Fruit fly (Drosophila melanogaster) whole organism, pupa: ENCODE data around the gene CG8042.

ENCODE experiments used
- CG10348 ChIP-seq: fragments of 200-800 bp; sonication (Bioruptor generic); IDR thresholded peaks from 2 replicates; pipeline ENCODE4 v1.3.6; 2022; ENCODE audit warnings: missing biosample characterization, missing genetic modification characterization
- CG12605 ChIP-seq: fragments of 200-800 bp; sonication (Bioruptor generic); IDR thresholded peaks from 2 replicates; pipeline ENCODE4 v1.3.6; 2022; ENCODE audit warnings: missing biosample characterization, missing genetic modification characterization
- CG13204 ChIP-seq: fragments of 200-800 bp; sonication (Bioruptor generic); optimal IDR thresholded peaks from 2 replicates; lab custom pipeline; 2018; ENCODE audit warnings: missing biosample characterization, mild to moderate bottlenecking, missing genetic modification characterization, moderate library complexity
- CG14655 ChIP-seq: fragments of 200-800 bp; sonication (Bioruptor generic); optimal IDR thresholded peaks from 3 replicates; lab custom pipeline; 2017; ENCODE audit warnings: mild to moderate bottlenecking, missing biosample characterization, missing genetic modification reagents, missing genetic modification characterization
- CG15710 ChIP-seq: fragments of 200-800 bp; sonication (Bioruptor generic); optimal IDR thresholded peaks from 2 replicates; lab custom pipeline; 2018; ENCODE audit warnings: missing biosample characterization, mild to moderate bottlenecking, missing genetic modification characterization, moderate library complexity
- CG17806 ChIP-seq: fragments of 200-800 bp; sonication (Bioruptor generic); optimal IDR thresholded peaks from 2 replicates; lab custom pipeline; 2018; ENCODE audit warnings: missing biosample characterization, mild to moderate bottlenecking, missing genetic modification characterization, moderate library complexity
- CG32121 ChIP-seq: fragments of 200-800 bp; sonication (Bioruptor generic); IDR thresholded peaks from 2 replicates; pipeline ENCODE4 v1.3.6; 2022; ENCODE audit warnings: missing biosample characterization, missing genetic modification characterization
- CG34367 ChIP-seq: fragments of 200-800 bp; sonication (Bioruptor generic); optimal IDR thresholded peaks from 2 replicates; lab custom pipeline; 2018; ENCODE audit warnings: missing biosample characterization, mild to moderate bottlenecking, missing genetic modification characterization
- CG4496 ChIP-seq: fragments of 200-800 bp; sonication (Bioruptor generic); IDR thresholded peaks from 3 replicates; pipeline ENCODE4 v1.3.6; 2022; ENCODE audit warnings: missing biosample characterization, missing genetic modification characterization
- CG8159 ChIP-seq: fragments of 200-800 bp; sonication (Bioruptor generic); optimal IDR thresholded peaks from 3 replicates; lab custom pipeline; 2018; ENCODE audit warnings: missing biosample characterization, mild to moderate bottlenecking, missing genetic modification characterization, moderate library complexity
- CG8301 ChIP-seq: fragments of 200-800 bp; sonication (Bioruptor generic); optimal IDR thresholded peaks from 2 replicates; lab custom pipeline; 2018; ENCODE audit warnings: missing biosample characterization, mild to moderate bottlenecking, missing genetic modification characterization
- CG9948 ChIP-seq: fragments of 200-800 bp; sonication (Bioruptor generic); optimal IDR thresholded peaks from 2 replicates; lab custom pipeline; 2018; ENCODE audit warnings: missing biosample characterization, mild to moderate bottlenecking, missing genetic modification characterization, moderate library complexity
- D1 ChIP-seq: fragments of 200-800 bp; sonication (Bioruptor generic); optimal IDR thresholded peaks from 2 replicates; lab custom pipeline; 2018; ENCODE audit warnings: missing biosample characterization, mild to moderate bottlenecking, missing genetic modification characterization, moderate library complexity
- EcR ChIP-seq: fragments of 200-800 bp; sonication (Bioruptor generic); optimal IDR thresholded peaks from 3 replicates; lab custom pipeline; 2019; ENCODE audit warnings: missing biosample characterization, missing genetic modification characterization, mild to moderate bottlenecking, moderate library complexity, missing genetic modification reagents
- Ets98B ChIP-seq: fragments of 200-800 bp; sonication (Bioruptor generic); IDR thresholded peaks from 2 replicates; pipeline ENCODE4 v1.3.6; 2022; ENCODE audit warnings: missing biosample characterization, missing genetic modification characterization
- Pif1A ChIP-seq: fragments of 200-800 bp; sonication (Bioruptor generic); optimal IDR thresholded peaks from 3 replicates; lab custom pipeline; 2016; ENCODE audit warnings: missing biosample characterization, missing genetic modification characterization
- Pif1B ChIP-seq: fragments of 200-800 bp; sonication (Bioruptor generic); optimal IDR thresholded peaks from 3 replicates; lab custom pipeline; 2016; ENCODE audit warnings: missing biosample characterization, missing genetic modification characterization
- Snoo ChIP-seq: fragments of 200-800 bp; sonication (Bioruptor generic); optimal IDR thresholded peaks from 3 replicates; lab custom pipeline; 2017; ENCODE audit warnings: missing biosample characterization, mild to moderate bottlenecking, missing genetic modification characterization, inconsistent platforms
- fd96Ca ChIP-seq: fragments of 200-800 bp; sonication (Bioruptor generic); IDR thresholded peaks from 3 replicates; pipeline ENCODE4 v1.3.6; 2022; ENCODE audit warnings: missing biosample characterization, missing genetic modification characterization
- gl ChIP-seq: fragments of 200-800 bp; sonication (Bioruptor generic); optimal IDR thresholded peaks from 2 replicates; lab custom pipeline; 2018; ENCODE audit warnings: missing biosample characterization, mild to moderate bottlenecking, missing genetic modification characterization
- rn ChIP-seq: fragments of 200-800 bp; sonication (Bioruptor generic); IDR thresholded peaks from 2 replicates; pipeline ENCODE4 v1.3.6; 2022; ENCODE audit warnings: missing biosample characterization, missing genetic modification characterization

CG8042 gene

DNA sequence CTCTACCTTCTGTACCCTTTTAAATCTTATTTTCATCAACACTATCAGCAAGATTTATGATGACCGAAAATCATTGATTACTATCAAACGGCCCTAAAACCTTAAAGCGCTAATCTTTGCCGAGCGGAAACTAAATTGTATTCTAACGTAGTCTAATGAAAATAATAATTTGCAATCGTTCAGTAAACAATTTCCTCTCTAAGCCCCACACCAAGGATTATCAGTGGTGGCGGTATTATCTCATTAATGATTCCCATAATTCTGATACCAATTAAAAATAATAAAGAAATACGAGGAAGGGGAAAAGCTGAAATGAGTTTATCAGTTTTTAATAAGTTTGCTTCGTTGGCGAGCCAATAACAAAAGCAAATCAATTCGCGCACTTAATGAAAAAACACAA, 30.8 kb downstream of the CG8042 start:
- TF ChIP-seq CG4496 (GFP tag; lab: Robert Waterston, UW): no peak
- TF ChIP-seq CG12605 (GFP tag; lab: Robert Waterston, UW): no peak
- no peak for TF ChIP-seq Snoo

DNA sequence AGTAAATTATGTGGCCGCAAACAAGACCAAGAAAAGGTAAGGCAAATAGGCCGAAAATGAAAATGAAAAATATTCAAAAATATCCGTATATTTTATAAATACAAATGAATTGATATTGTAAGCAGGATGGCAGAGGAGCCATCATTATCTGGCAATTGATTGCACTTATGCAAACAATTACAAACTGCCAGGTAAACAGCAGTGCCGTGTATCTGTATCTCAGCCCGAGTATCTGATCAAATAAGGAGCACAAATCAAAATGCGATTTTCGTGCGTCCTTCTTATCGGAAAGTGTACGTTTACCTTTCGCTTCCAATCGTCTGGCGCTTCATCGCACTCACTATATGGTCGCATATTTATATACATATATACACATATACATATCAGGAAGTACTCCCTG, 31.7 kb downstream of the CG8042 start:
- no peak for TF ChIP-seq CG4496 (GFP tag; lab: Robert Waterston, UW)
- TF ChIP-seq CG15710 (tag; lab: Kevin White, UChicago): no peak
- TF ChIP-seq CG8301 (tag; lab: Kevin White, UChicago): no peak
- no peak for TF ChIP-seq fd96Ca (GFP tag; lab: Robert Waterston, UW)
- TF ChIP-seq Ets98B (GFP tag; lab: Robert Waterston, UW): no peak

dm6 chr3L:7942403-7942952, 32.3 kb downstream of the CG8042 start:
- TF ChIP-seq CG14655 (no peak), CG13204 (GFP tag; lab: Kevin White, UChicago) (no peak), Pif1B (GFP tag; lab: Kevin White, UChicago) (no peak), CG10348 (no peak), CG34367 (tag; lab: Kevin White, UChicago) (no peak), CG12605 (GFP tag; lab: Robert Waterston, UW) (no peak), rn (GFP tag; lab: Robert Waterston, UW) (no peak), CG32121 (no peak), fd96Ca (GFP tag; lab: Robert Waterston, UW) (no peak), EcR (GFP tag; lab: Kevin White, UChicago) (no peak), Ets98B (GFP tag; lab: Robert Waterston, UW) (no peak), CG15710 (tag; lab: Kevin White, UChicago) (no peak), Pif1A (GFP tag; lab: Kevin White, UChicago) (no peak), CG8301 (tag; lab: Kevin White, UChicago) (no peak), CG8159 (tag; lab: Kevin White, UChicago) (no peak), CG9948 (tag; lab: Kevin White, UChicago) (no peak)

- TF ChIP-seq gl (tag; lab: Kevin White, UChicago): no peak
- TF ChIP-seq CG8301 (tag; lab: Kevin White, UChicago): no peak
- no peak for TF ChIP-seq rn (GFP tag; lab: Robert Waterston, UW)
- no peak for TF ChIP-seq CG14655
- TF ChIP-seq Pif1B (GFP tag; lab: Kevin White, UChicago): no peak
- no peak for TF ChIP-seq CG17806 (tag; lab: Kevin White, UChicago)
- TF ChIP-seq CG12605 (GFP tag; lab: Robert Waterston, UW): no peak
- no peak for TF ChIP-seq Ets98B (GFP tag; lab: Robert Waterston, UW)
- no peak for TF ChIP-seq CG32121
- TF ChIP-seq CG34367 (tag; lab: Kevin White, UChicago): no peak
- TF ChIP-seq EcR (GFP tag; lab: Kevin White, UChicago): no peak
- no peak for TF ChIP-seq CG4496 (GFP tag; lab: Robert Waterston, UW)
- no peak for TF ChIP-seq fd96Ca (GFP tag; lab: Robert Waterston, UW)
- no peak for TF ChIP-seq Pif1A (GFP tag; lab: Kevin White, UChicago)
- no peak for TF ChIP-seq CG10348
- TF ChIP-seq CG15710 (tag; lab: Kevin White, UChicago): no peak
Observed at dm6 chr3L:7941514-7941913, 33.3 kb downstream of the CG8042 start.

DNA sequence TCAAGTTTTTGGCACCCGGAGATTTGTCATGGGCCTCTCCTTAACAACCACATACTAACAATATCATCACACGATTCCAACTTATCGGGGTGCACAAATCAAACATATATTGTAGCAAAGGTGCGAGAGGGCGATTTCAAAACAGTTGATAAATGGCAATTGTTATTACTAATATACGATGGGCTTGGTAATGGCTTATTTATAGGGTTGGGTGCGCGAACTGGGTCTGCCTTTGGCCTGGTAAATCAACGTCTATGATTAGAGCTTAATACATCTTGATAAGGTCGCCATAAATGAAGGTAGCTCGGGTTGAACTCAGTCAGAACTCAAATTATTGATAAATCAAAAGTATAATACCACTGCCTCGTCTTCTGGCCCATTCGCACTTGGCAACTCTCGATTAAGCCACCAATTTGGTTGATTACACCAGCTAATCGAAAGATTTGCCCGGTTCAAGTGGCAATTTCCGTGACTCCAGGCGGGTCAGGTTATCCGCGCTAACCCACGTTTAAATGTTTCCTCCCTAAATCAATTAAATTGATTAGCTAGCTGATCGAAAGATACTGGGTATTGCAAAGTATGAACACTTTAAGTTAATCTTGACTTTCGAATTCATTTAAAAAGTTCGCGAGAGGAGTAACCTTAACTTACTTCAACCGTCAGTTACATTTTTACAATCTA, 34.1 kb downstream of the CG8042 start:
- no peak for TF ChIP-seq CG14655
- no peak for TF ChIP-seq Snoo
- no peak for TF ChIP-seq D1 (tag; lab: Kevin White, UChicago)
- no peak for TF ChIP-seq EcR (GFP tag; lab: Kevin White, UChicago)
- TF ChIP-seq CG34367 (tag; lab: Kevin White, UChicago): no peak
- no peak for TF ChIP-seq gl (tag; lab: Kevin White, UChicago)
- TF ChIP-seq rn (GFP tag; lab: Robert Waterston, UW): no peak
- no peak for TF ChIP-seq CG8159 (tag; lab: Kevin White, UChicago)
- no peak for TF ChIP-seq Pif1B (GFP tag; lab: Kevin White, UChicago)
- no peak for TF ChIP-seq CG17806 (tag; lab: Kevin White, UChicago)
- no peak for TF ChIP-seq Pif1A (GFP tag; lab: Kevin White, UChicago)
- TF ChIP-seq CG13204 (GFP tag; lab: Kevin White, UChicago): no peak
- TF ChIP-seq CG32121: no peak
- TF ChIP-seq fd96Ca (GFP tag; lab: Robert Waterston, UW): no peak
- no peak for TF ChIP-seq CG4496 (GFP tag; lab: Robert Waterston, UW)
- TF ChIP-seq CG10348: no peak

DNA sequence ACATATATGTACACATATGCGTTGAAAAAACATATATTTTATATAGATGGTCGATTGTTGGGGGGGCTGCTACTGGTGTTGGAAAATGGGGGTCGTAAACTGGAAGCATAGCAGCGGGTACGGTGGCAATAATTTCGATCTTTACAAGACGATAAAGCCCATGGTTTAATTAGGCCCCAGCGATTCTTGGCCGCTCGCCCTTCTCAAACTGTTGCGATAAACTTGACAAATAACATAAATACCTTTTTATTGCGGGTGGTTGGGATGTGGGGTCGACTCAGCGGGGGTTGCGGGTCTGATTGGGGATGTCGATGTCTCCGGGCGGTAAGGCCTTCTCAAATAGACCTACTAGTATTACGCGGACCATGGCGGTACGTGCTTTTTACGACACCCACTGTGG, 36.2 kb downstream of the CG8042 start:
- TF ChIP-seq Ets98B (GFP tag; lab: Robert Waterston, UW): no peak
- no peak for TF ChIP-seq gl (tag; lab: Kevin White, UChicago)
- no peak for TF ChIP-seq CG14655
- no peak for TF ChIP-seq CG8301 (tag; lab: Kevin White, UChicago)
- no peak for TF ChIP-seq CG13204 (GFP tag; lab: Kevin White, UChicago)
- TF ChIP-seq CG8159 (tag; lab: Kevin White, UChicago): no peak
- no peak for TF ChIP-seq CG9948 (tag; lab: Kevin White, UChicago)
- TF ChIP-seq fd96Ca (GFP tag; lab: Robert Waterston, UW): no peak
- no peak for TF ChIP-seq CG4496 (GFP tag; lab: Robert Waterston, UW)
- TF ChIP-seq D1 (tag; lab: Kevin White, UChicago): no peak
